Worm (Caenorhabditis elegans) whole organism, mixed stage, embryonic: Measurements from ENCODE around the gene ttr-35.

Experiments used
- blmp-1 ChIP-seq: fragments of 150-350 bp; optimal IDR thresholded peaks from 2 replicates; lab custom pipeline; 2014; ENCODE audit warnings: missing biosample characterization, missing genetic modification characterization
- nhr-237 ChIP-seq: fragments of 150-350 bp; optimal IDR thresholded peaks from 2 replicates; lab custom pipeline; 2014; ENCODE audit warnings: missing biosample characterization, missing genetic modification characterization
- nhr-28 ChIP-seq: fragments of 150-350 bp; optimal IDR thresholded peaks from 2 replicates; lab custom pipeline; 2014; ENCODE audit warnings: missing biosample characterization, missing genetic modification characterization
- pha-4 ChIP-seq: fragments of 150-350 bp; optimal IDR thresholded peaks from 2 replicates; lab custom pipeline; 2018; ENCODE audit warnings: missing biosample characterization, missing genetic modification reagents, missing genetic modification characterization
- snpc-4 ChIP-seq: fragments of 150-350 bp; optimal IDR thresholded peaks from 2 replicates; lab custom pipeline; 2014; ENCODE audit warnings: missing biosample characterization, missing genetic modification characterization
- sptf-1 ChIP-seq: sonication (generic microtip); optimal IDR thresholded peaks from 2 replicates; lab custom pipeline; 2017; ENCODE audit warnings: mild to moderate bottlenecking, missing genetic modification characterization, moderate library complexity, missing compliant biosample characterization
- unc-62 ChIP-seq: fragments of 150-350 bp; optimal IDR thresholded peaks from 2 replicates; lab custom pipeline; 2014; ENCODE audit warnings: missing biosample characterization, missing genetic modification reagents, missing genetic modification characterization
- ztf-11 ChIP-seq: fragments of 150-350 bp; optimal IDR thresholded peaks from 2 replicates; lab custom pipeline; 2014; ENCODE audit warnings: missing biosample characterization, missing genetic modification characterization

DNA sequence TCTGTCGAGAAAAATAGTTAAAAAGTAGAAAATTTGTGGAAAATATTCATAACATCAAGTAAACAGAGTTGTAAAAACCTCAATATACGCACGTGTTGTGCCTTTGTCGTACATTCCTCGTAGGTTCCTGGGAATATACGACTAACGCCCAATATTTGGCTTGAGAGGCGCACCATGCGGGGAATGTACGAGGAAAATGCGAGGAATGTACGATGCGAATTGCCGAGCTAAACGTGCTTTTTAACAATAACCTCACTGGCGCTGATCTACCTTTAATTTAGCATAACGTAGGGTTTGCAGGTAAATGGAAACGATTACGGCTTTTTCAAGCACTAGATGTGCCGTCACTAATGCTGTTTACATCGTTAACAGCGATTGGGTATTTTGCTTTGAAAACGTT is 43.6 kb upstream of the ttr-35 start, which contains the start of gene C15B12.9:
- TF ChIP-seq unc-62 (GFP tag; lab: Kevin White, UChicago): no peak
- TF ChIP-seq snpc-4 (tag; lab: Kevin White, UChicago): no peak
- no peak for TF ChIP-seq sptf-1
- TF ChIP-seq blmp-1 (tag; lab: Kevin White, UChicago): no peak
- TF ChIP-seq nhr-237: no peak
- TF ChIP-seq ztf-11 (tag; lab: Kevin White, UChicago): no peak
- TF ChIP-seq pha-4 (tag; lab: Kevin White, UChicago): no peak
- TF ChIP-seq nhr-28 (tag; lab: Kevin White, UChicago): no peak
